Fruit fly (Drosophila melanogaster) whole organism, wandering third instar larva: ENCODE results near the gene Hr4.
A peak's percentile ranks its signal among the peaks of the same experiment; 100 is the strongest.

ENCODE experiments used
- HLH106 ChIP-seq: fragments of 200-800 bp; optimal IDR thresholded peaks from 3 replicates; lab custom pipeline; 2019; ENCODE audit warnings: missing biosample characterization, mild to moderate bottlenecking, missing genetic modification characterization, moderate library complexity
- Hr78 ChIP-seq: fragments of >200 bp; optimal IDR thresholded peaks from 2 replicates; lab custom pipeline; 2017; ENCODE audit warnings: missing biosample characterization, missing genetic modification characterization
- Mio ChIP-seq: sonication (Bioruptor generic); optimal IDR thresholded peaks from 2 replicates; lab custom pipeline; 2016; ENCODE audit warnings: missing biosample characterization, missing genetic modification characterization
- Rel ChIP-seq, 2 experiments: fragments of 200-800 bp; sonication (Bioruptor generic) in 1 of 2; optimal IDR thresholded peaks; 2 replicates in 1 of 2; 3 replicates in 1 of 2; lab custom pipeline; 2016 to 2019; ENCODE audit warnings: mild to moderate bottlenecking in 2 of 2, missing biosample characterization in 2 of 2, missing genetic modification characterization in 2 of 2, moderate library complexity in 1 of 2
- Sp1 ChIP-seq: fragments of 200-800 bp; sonication (Bioruptor generic); optimal IDR thresholded peaks from 3 replicates; lab custom pipeline; 2019; ENCODE audit warnings: missing biosample characterization, mild to moderate bottlenecking, missing genetic modification characterization, moderate library complexity
- brk ChIP-seq: fragments of 200-800 bp; sonication (Bioruptor generic); optimal IDR thresholded peaks from 2 replicates; lab custom pipeline; 2016; ENCODE audit warnings: missing biosample characterization, mild to moderate bottlenecking, missing genetic modification characterization
- dmrt93B ChIP-seq: fragments of 200-800 bp; sonication (Bioruptor generic); optimal IDR thresholded peaks from 2 replicates; lab custom pipeline; 2018; ENCODE audit warnings: missing biosample characterization, mild to moderate bottlenecking, missing genetic modification characterization
- dsf ChIP-seq: sonication (Bioruptor generic); optimal IDR thresholded peaks from 2 replicates; lab custom pipeline; 2016; ENCODE audit warnings: missing biosample characterization, missing genetic modification characterization, borderline replicate concordance
- ey ChIP-seq: fragments of 200-800 bp; sonication (Bioruptor generic); optimal IDR thresholded peaks from 2 replicates; lab custom pipeline; 2016; ENCODE audit warnings: missing biosample characterization, missing genetic modification characterization
- h ChIP-seq: fragments of 200-800 bp; sonication (Bioruptor generic); optimal IDR thresholded peaks from 3 replicates; lab custom pipeline; 2016; ENCODE audit warnings: missing biosample characterization, mild to moderate bottlenecking, missing genetic modification characterization
- pan ChIP-seq: fragments of >200 bp; optimal IDR thresholded peaks from 2 replicates; lab custom pipeline; 2017
- sv ChIP-seq: fragments of 200-800 bp; sonication (Bioruptor generic); optimal IDR thresholded peaks from 3 replicates; lab custom pipeline; 2016; ENCODE audit warnings: missing biosample characterization, missing genetic modification characterization
- tai ChIP-seq: sonication (Bioruptor generic); optimal IDR thresholded peaks from 2 replicates; lab custom pipeline; 2016; ENCODE audit warnings: missing biosample characterization, missing genetic modification characterization
- usp ChIP-seq: fragments of >200 bp; optimal IDR thresholded peaks from 2 replicates; lab custom pipeline; 2017; ENCODE audit warnings: missing biosample characterization, missing genetic modification characterization

DNA sequence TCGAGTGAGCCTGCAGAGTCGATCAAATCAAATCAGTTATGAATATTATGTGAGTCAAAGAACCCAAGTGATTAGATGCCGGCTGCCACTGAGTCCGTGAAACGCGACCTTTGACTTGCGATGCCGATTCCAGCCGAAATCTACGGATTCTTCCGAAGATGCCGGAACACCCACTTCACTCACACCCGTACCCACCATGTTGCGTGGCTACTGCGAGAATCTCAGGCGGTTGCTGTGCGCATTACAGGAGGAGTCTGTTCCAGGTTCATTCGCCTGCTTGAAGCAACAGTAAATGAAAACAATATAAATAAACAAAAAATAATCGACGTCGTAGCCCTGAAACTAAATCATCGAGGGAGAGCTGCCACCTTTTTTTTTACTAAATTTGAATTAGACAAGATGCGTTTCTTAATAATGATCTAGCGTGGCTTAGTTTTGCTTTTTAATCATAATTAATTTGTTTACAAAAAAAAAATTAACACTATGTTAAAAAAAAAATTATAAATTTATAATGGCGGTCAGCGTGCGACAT, 40.1 kb upstream of the Hr4 start, which contains the start of gene Ldaf1:
- TF ChIP-seq Hr78 (no peak), h (no peak), ey (GFP tag; lab: Kevin White, UChicago) (no peak), pan (lab: Kevin White, UChicago) (no peak), Mio (GFP tag; lab: Kevin White, UChicago) (no peak), brk (GFP tag; lab: Kevin White, UChicago) (no peak), sv (GFP tag; lab: Kevin White, UChicago) (no peak), dsf (GFP tag; lab: Kevin White, UChicago) (no peak), tai (GFP tag; lab: Kevin White, UChicago) (no peak), HLH106 (tag; lab: Kevin White, UChicago) (no peak), usp (GFP tag; lab: Kevin White, UChicago) (no peak), dmrt93B (GFP tag; lab: Kevin White, UChicago) (no peak), Sp1 (GFP tag; lab: Kevin White, UChicago) (peak; percentile 20), Rel (GFP tag; optimal IDR thresholded peaks at IDR 0.05; lab: Kevin White, UChicago) (no peak), Rel (tag; optimal IDR thresholded peaks at IDR 0.05; lab: Kevin White, UChicago) (peak; percentile 24)
